Fruit fly (Drosophila melanogaster) whole organism, prepupa: Measurements from ENCODE around the gene CG12560.

Experiments
- CG34406 ChIP-seq: fragments of 200-800 bp; sonication (Bioruptor generic); optimal IDR thresholded peaks from 3 replicates; lab custom pipeline; 2016; ENCODE audit warnings: missing biosample characterization, missing genetic modification characterization
- Ets21C ChIP-seq: fragments of 200-800 bp; sonication (Bioruptor generic); optimal IDR thresholded peaks from 3 replicates; lab custom pipeline; 2016; ENCODE audit warnings: missing biosample characterization, missing genetic modification characterization

dm6 chr2L:7966461-7966846, 42.8 kb downstream of the CG12560 start:
- TF ChIP-seq CG34406: no peak
- no peak for TF ChIP-seq Ets21C
